Fruit fly (Drosophila melanogaster) whole organism, embryonic: ENCODE data around the gene CG6055.

ENCODE experiments used
- Aef1 ChIP-seq: fragments of 200-800 bp; sonication (Bioruptor generic); IDR thresholded peaks from 3 replicates; pipeline ENCODE4 v1.3.6; 2022; ENCODE audit warnings: missing biosample characterization, missing genetic modification characterization
- B-H2 ChIP-seq: fragments of 200-800 bp; sonication (Bioruptor generic); optimal IDR thresholded peaks from 2 replicates; lab custom pipeline; 2018; ENCODE audit warnings: missing biosample characterization, mild to moderate bottlenecking, missing genetic modification characterization
- Bgb ChIP-seq: fragments of 200-800 bp; sonication (Bioruptor generic); IDR thresholded peaks from 2 replicates; pipeline ENCODE4 v1.3.6; 2022; ENCODE audit warnings: missing biosample characterization, missing genetic modification characterization; ENCODE audit not compliant: partially characterized antibody
- CG10366 ChIP-seq: fragments of 200-800 bp; sonication (Bioruptor generic); IDR thresholded peaks from 2 replicates; pipeline ENCODE4 v1.3.6; 2022; ENCODE audit warnings: missing biosample characterization, missing genetic modification characterization
- CG11723 ChIP-seq: fragments of 200-800 bp; sonication (Bioruptor generic); optimal IDR thresholded peaks from 2 replicates; lab custom pipeline; 2017; ENCODE audit warnings: missing biosample characterization, mild to moderate bottlenecking, missing genetic modification characterization
- CG13775 ChIP-seq: fragments of 200-800 bp; sonication (Bioruptor generic); optimal IDR thresholded peaks from 3 replicates; lab custom pipeline; 2017; ENCODE audit warnings: missing biosample characterization, mild to moderate bottlenecking, missing genetic modification characterization
- CG1602 ChIP-seq: fragments of 200-800 bp; sonication (Bioruptor generic); optimal IDR thresholded peaks from 3 replicates; lab custom pipeline; 2016; ENCODE audit warnings: missing biosample characterization, missing genetic modification characterization
- CG16863 ChIP-seq: fragments of 200-800 bp; sonication (Bioruptor generic); optimal IDR thresholded peaks from 3 replicates; lab custom pipeline; 2016; ENCODE audit warnings: missing biosample characterization, missing genetic modification characterization
- CG17186 ChIP-seq: fragments of 200-800 bp; sonication (Bioruptor generic); optimal IDR thresholded peaks from 3 replicates; lab custom pipeline; 2017; ENCODE audit warnings: missing biosample characterization, missing genetic modification reagents, missing genetic modification characterization
- CG17361 ChIP-seq: fragments of 200-800 bp; sonication (Bioruptor generic); IDR thresholded peaks from 3 replicates; pipeline ENCODE4 v1.3.6; 2022; ENCODE audit warnings: missing biosample characterization, missing genetic modification characterization
- CG18619 ChIP-seq: fragments of 200-800 bp; sonication (Bioruptor generic); optimal IDR thresholded peaks from 3 replicates; lab custom pipeline; 2017; ENCODE audit warnings: missing biosample characterization, mild to moderate bottlenecking, missing genetic modification characterization
- CG2889 ChIP-seq: fragments of 200-800 bp; sonication (Bioruptor generic); IDR thresholded peaks from 3 replicates; pipeline ENCODE4 v1.3.6; 2022; ENCODE audit warnings: missing biosample characterization, missing genetic modification characterization
- CG3847 ChIP-seq: fragments of 200-800 bp; sonication (Bioruptor generic); IDR thresholded peaks from 2 replicates; pipeline ENCODE4 v1.3.6; 2022; ENCODE audit warnings: missing biosample characterization, missing genetic modification characterization
- CG4282 ChIP-seq: fragments of 200-800 bp; sonication (Bioruptor generic); optimal IDR thresholded peaks from 2 replicates; lab custom pipeline; 2016; ENCODE audit warnings: missing biosample characterization, missing genetic modification characterization
- CG43689 ChIP-seq: fragments of 200-800 bp; sonication (Bioruptor generic); IDR thresholded peaks from 2 replicates; pipeline ENCODE4 v1.3.6; 2022; ENCODE audit warnings: missing biosample characterization, missing genetic modification characterization
- CG4617 ChIP-seq: fragments of 200-800 bp; sonication (Bioruptor generic); optimal IDR thresholded peaks from 3 replicates; lab custom pipeline; 2016; ENCODE audit warnings: missing biosample characterization, missing genetic modification characterization, borderline replicate concordance
- CG4730 ChIP-seq: fragments of 200-800 bp; sonication (Bioruptor generic); IDR thresholded peaks from 2 replicates; pipeline ENCODE4 v1.3.6; 2022; ENCODE audit warnings: missing biosample characterization, missing genetic modification characterization
- CG6175 ChIP-seq: fragments of 200-800 bp; sonication (Bioruptor generic); IDR thresholded peaks from 3 replicates; pipeline ENCODE4 v1.3.6; 2022; ENCODE audit warnings: missing biosample characterization, missing genetic modification characterization
- CG6791 ChIP-seq: fragments of 200-800 bp; sonication (Bioruptor generic); IDR thresholded peaks from 3 replicates; pipeline ENCODE4 v1.3.6; 2022; ENCODE audit warnings: missing biosample characterization, missing genetic modification characterization; ENCODE audit not compliant: partially characterized antibody
- CG6813 ChIP-seq: fragments of 200-800 bp; sonication (Bioruptor generic); optimal IDR thresholded peaks from 2 replicates; lab custom pipeline; 2017; ENCODE audit warnings: missing biosample characterization, missing genetic modification characterization, mild to moderate bottlenecking, moderate library complexity, missing genetic modification reagents
- CG7786 ChIP-seq: fragments of 200-800 bp; sonication (Bioruptor generic); optimal IDR thresholded peaks from 2 replicates; lab custom pipeline; 2016; ENCODE audit warnings: missing biosample characterization, missing genetic modification characterization
- CG8290 ChIP-seq, 3 experiments: fragments of 200-800 bp; sonication (Bioruptor generic); optimal IDR thresholded peaks; 2 replicates each; lab custom pipeline; 2016 to 2019; ENCODE audit warnings: missing biosample characterization in 3 of 3, missing genetic modification characterization in 3 of 3, mild to moderate bottlenecking in 2 of 3, moderate library complexity in 1 of 3
- CG9437 ChIP-seq: fragments of 200-800 bp; sonication (Bioruptor generic); optimal IDR thresholded peaks from 2 replicates; lab custom pipeline; 2018; ENCODE audit warnings: missing biosample characterization, mild to moderate bottlenecking, missing genetic modification characterization
- CrebB ChIP-seq: fragments of 200-800 bp; sonication (Bioruptor generic); optimal IDR thresholded peaks from 3 replicates; lab custom pipeline; 2018; ENCODE audit warnings: missing biosample characterization, mild to moderate bottlenecking, missing genetic modification characterization
- H2.0 ChIP-seq: fragments of 200-800 bp; sonication (Bioruptor generic); IDR thresholded peaks from 2 replicates; pipeline ENCODE4 v1.3.6; 2022; ENCODE audit warnings: missing biosample characterization, missing genetic modification characterization
- Hsf ChIP-seq: fragments of 200-800 bp; sonication (Bioruptor generic); optimal IDR thresholded peaks from 3 replicates; lab custom pipeline; 2016; ENCODE audit warnings: missing biosample characterization, missing genetic modification characterization
- Myb ChIP-seq: fragments of 200-800 bp; sonication (Bioruptor generic); optimal IDR thresholded peaks from 2 replicates; lab custom pipeline; 2016; ENCODE audit warnings: missing biosample characterization, missing genetic modification characterization
- Poxn ChIP-seq: fragments of 200-800 bp; sonication (Bioruptor generic); IDR thresholded peaks from 2 replicates; pipeline ENCODE4 v1.3.6; 2022; ENCODE audit warnings: missing biosample characterization, missing genetic modification characterization
- Spps ChIP-seq: fragments of 200-800 bp; sonication (Bioruptor generic); optimal IDR thresholded peaks from 2 replicates; lab custom pipeline; 2018; ENCODE audit warnings: missing biosample characterization, mild to moderate bottlenecking, missing genetic modification characterization
- Trl ChIP-seq, 3 experiments: fragments of >200 bp in 2 of 3; fragments of 200-800 bp in 1 of 3; sonication (Bioruptor generic) in 1 of 3; optimal IDR thresholded peaks; 2 replicates in 1 of 3; 3 replicates in 2 of 3; lab custom pipeline; 2016 to 2017; ENCODE audit warnings: missing biosample characterization in 1 of 3, missing genetic modification characterization in 1 of 3
- YL-1 ChIP-seq: fragments of 200-800 bp; sonication (Bioruptor generic); optimal IDR thresholded peaks from 3 replicates; lab custom pipeline; 2017; ENCODE audit warnings: missing biosample characterization, mild to moderate bottlenecking, missing genetic modification characterization
- ash1 ChIP-seq: fragments of 200-800 bp; sonication (Bioruptor generic); optimal IDR thresholded peaks from 2 replicates; lab custom pipeline; 2018; ENCODE audit warnings: missing biosample characterization, mild to moderate bottlenecking, missing genetic modification characterization
- bab2 ChIP-seq: fragments of 200-800 bp; sonication (Bioruptor generic); optimal IDR thresholded peaks from 2 replicates; lab custom pipeline; 2016; ENCODE audit warnings: missing biosample characterization, missing genetic modification characterization
- br ChIP-seq: fragments of >200 bp; optimal IDR thresholded peaks from 2 replicates; lab custom pipeline; 2017
- ci ChIP-seq: fragments of 200-800 bp; sonication (Bioruptor generic); IDR thresholded peaks from 3 replicates; pipeline ENCODE4 v1.3.6; 2022; ENCODE audit warnings: missing biosample characterization, missing genetic modification characterization
- disco-r ChIP-seq: fragments of 200-800 bp; sonication (Bioruptor generic); optimal IDR thresholded peaks from 2 replicates; lab custom pipeline; 2016; ENCODE audit warnings: missing biosample characterization, missing genetic modification characterization
- dpn ChIP-seq, 2 experiments: fragments of 200-800 bp; sonication (Bioruptor generic); optimal IDR thresholded peaks; 3 replicates each; lab custom pipeline; 2016; ENCODE audit warnings: missing biosample characterization in 2 of 2, missing genetic modification characterization in 2 of 2
- eve ChIP-seq, 2 experiments: fragments of >200 bp; optimal IDR thresholded peaks; 2 replicates each; lab custom pipeline; 2017; ENCODE audit warnings: missing biosample characterization in 2 of 2, missing genetic modification characterization in 2 of 2
- hb ChIP-seq: fragments of 200-800 bp; sonication (Bioruptor generic); IDR thresholded peaks from 3 replicates; pipeline ENCODE4 v1.3.6; 2022; ENCODE audit warnings: missing biosample characterization, missing genetic modification characterization; ENCODE audit not compliant: partially characterized antibody
- jing ChIP-seq: fragments of 200-800 bp; sonication (Bioruptor generic); optimal IDR thresholded peaks from 2 replicates; lab custom pipeline; 2018; ENCODE audit warnings: missing biosample characterization, mild to moderate bottlenecking, missing genetic modification characterization
- knrl ChIP-seq: fragments of 200-800 bp; sonication (Bioruptor generic); IDR thresholded peaks from 3 replicates; pipeline ENCODE4 v1.3.6; 2022; ENCODE audit warnings: missing biosample characterization, missing genetic modification characterization; ENCODE audit not compliant: partially characterized antibody
- pfk ChIP-seq: fragments of 200-800 bp; sonication (Bioruptor generic); optimal IDR thresholded peaks from 2 replicates; lab custom pipeline; 2018; ENCODE audit warnings: missing biosample characterization, mild to moderate bottlenecking, missing genetic modification characterization, moderate library complexity
- prd ChIP-seq, 3 experiments: fragments of >200 bp in 2 of 3; fragments of 200-800 bp in 1 of 3; sonication (Bioruptor generic) in 1 of 3; optimal IDR thresholded peaks in 2 of 3; IDR thresholded peaks in 1 of 3; 2 replicates in 2 of 3; 3 replicates in 1 of 3; pipeline versions ENCODE4 v1.3.6 to Lab custom; 2017 to 2022; ENCODE audit warnings: missing biosample characterization in 1 of 3, missing genetic modification characterization in 1 of 3
- sisA ChIP-seq: fragments of 200-800 bp; sonication (Bioruptor generic); IDR thresholded peaks from 2 replicates; pipeline ENCODE4 v1.3.6; 2022; ENCODE audit warnings: missing biosample characterization, missing genetic modification characterization
- sob ChIP-seq: fragments of 200-800 bp; sonication (Bioruptor generic); IDR thresholded peaks from 2 replicates; pipeline ENCODE4 v1.3.6; 2022; ENCODE audit warnings: missing biosample characterization, missing genetic modification characterization
- tin ChIP-seq: fragments of 200-800 bp; sonication (Bioruptor generic); optimal IDR thresholded peaks from 3 replicates; lab custom pipeline; 2016; ENCODE audit warnings: missing biosample characterization, missing genetic modification characterization
- tx ChIP-seq: fragments of 200-800 bp; sonication (Bioruptor generic); optimal IDR thresholded peaks from 2 replicates; lab custom pipeline; 2016; ENCODE audit warnings: missing biosample characterization, missing genetic modification characterization

Gene CG6055

DNA sequence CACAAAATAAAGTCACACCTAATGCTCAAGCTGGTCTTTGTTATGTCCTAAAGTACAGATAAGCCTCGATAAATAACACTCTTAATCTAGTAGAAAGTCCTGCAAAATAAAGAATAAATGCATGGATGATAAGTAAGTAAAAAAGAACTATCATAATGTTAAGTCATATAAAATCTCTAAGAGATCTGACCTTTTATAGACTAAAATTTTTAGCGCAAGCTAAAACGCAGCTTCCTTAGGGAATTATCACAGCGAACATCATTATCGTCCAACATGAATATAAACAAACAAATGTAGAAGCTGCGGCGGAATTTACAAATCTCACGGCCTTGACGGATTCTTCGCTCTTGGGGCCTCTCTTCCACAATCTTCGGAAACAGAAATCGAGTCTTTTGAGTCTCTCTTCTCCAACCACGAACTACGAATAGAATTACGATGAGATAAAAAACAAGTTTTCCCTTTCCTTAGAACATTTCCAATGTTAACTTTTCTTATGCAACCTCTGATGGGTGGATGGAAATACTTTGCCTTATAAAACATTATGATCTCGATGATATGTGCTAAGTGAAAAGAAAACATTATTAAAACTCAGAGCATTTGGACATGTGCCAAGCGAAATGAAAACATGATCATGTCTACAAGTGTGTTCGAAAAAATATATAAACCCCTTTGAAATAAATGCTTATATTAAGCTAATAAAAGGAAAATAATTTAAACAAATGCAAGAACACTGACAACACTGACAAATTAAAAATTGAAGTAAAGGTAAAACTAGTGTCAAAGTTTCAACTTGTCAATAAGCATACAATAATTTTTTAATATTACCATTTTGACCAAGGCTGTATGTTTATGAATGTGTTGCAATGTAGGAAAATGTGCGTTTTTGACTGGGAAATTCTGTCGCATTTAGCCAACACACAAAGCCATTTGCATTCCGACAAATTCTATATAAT lies 28.3 kb downstream of the CG6055 start (continued):
- TF ChIP-seq br (lab: Kevin White, UChicago), result no peak
- peak in 1 of 2 experiments; percentile 45 for TF ChIP-seq dpn (GFP tag; optimal IDR thresholded peaks at IDR 0.05; lab: Kevin White, UChicago)
- peak; percentile 19 for TF ChIP-seq CG13775 (GFP tag; lab: Kevin White, UChicago)
- TF ChIP-seq bab2 (GFP tag; lab: Kevin White, UChicago), result peak; percentile 46
- TF ChIP-seq CG4617 (GFP tag; lab: Kevin White, UChicago), result no peak
- TF ChIP-seq hb, result no peak
- peak; percentile 28; the same call in 1 of the 2 replicates for TF ChIP-seq H2.0 (GFP tag; lab: Robert Waterston, UW)
- peak in 1 of 2 experiments; percentile 55 for TF ChIP-seq eve (GFP tag; optimal IDR thresholded peaks at IDR 0.05; lab: Kevin White, UChicago)
- TF ChIP-seq CG7786 (GFP tag; lab: Kevin White, UChicago), result peak; percentile 55
- TF ChIP-seq CG1602, result peak; percentile 21
- TF ChIP-seq jing (GFP tag; lab: Kevin White, UChicago), result no peak
- no peak for TF ChIP-seq CG8290 (GFP tag; optimal IDR thresholded peaks at IDR 0.05; lab: Kevin White, UChicago)
- TF ChIP-seq CG8290 (tag; optimal IDR thresholded peaks at IDR 0.05; lab: Kevin White, UChicago), result no peak
- no peak for TF ChIP-seq pfk (GFP tag; lab: Kevin White, UChicago)
- TF ChIP-seq CG16863 (GFP tag; lab: Kevin White, UChicago), result no peak
- peak; percentile 30 for TF ChIP-seq tx (GFP tag; lab: Kevin White, UChicago)
- no peak for TF ChIP-seq tin (GFP tag; lab: Kevin White, UChicago)
- no peak for TF ChIP-seq prd (optimal IDR thresholded peaks at IDR 0.05; lab: Kevin White, UChicago)
- TF ChIP-seq prd (GFP tag; IDR thresholded peaks at IDR 0.05; lab: Robert Waterston, UW), result no peak
- peak; percentile 40 for TF ChIP-seq CG10366
- no peak for TF ChIP-seq CG43689 (GFP tag; lab: Robert Waterston, UW)
- TF ChIP-seq CG11723 (GFP tag; lab: Kevin White, UChicago), result no peak
- no peak for TF ChIP-seq sisA
- TF ChIP-seq CG17361 (GFP tag; lab: Robert Waterston, UW), result no peak
- no peak for TF ChIP-seq B-H2 (GFP tag; lab: Kevin White, UChicago)
- peak; percentile 55; the same call in 2 of the 3 replicates for TF ChIP-seq CG2889 (GFP tag; lab: Robert Waterston, UW)
- no peak for TF ChIP-seq CG9437 (GFP tag; lab: Kevin White, UChicago)
- TF ChIP-seq knrl (GFP tag; lab: Robert Waterston, UW), result no peak
- TF ChIP-seq disco-r, result peak; percentile 17
- TF ChIP-seq Spps (tag; lab: Kevin White, UChicago), result no peak
- TF ChIP-seq sob, result peak; percentile 77
- TF ChIP-seq CG6813, result no peak
- no peak for TF ChIP-seq CG17186 (GFP tag; lab: Kevin White, UChicago)
- TF ChIP-seq CG6791 (GFP tag; lab: Robert Waterston, UW), result no peak
- no peak for TF ChIP-seq CG4730 (GFP tag; lab: Robert Waterston, UW)
- TF ChIP-seq Aef1, result peak; percentile 50; the same call in 1 of the 3 replicates
- peak; percentile 34 to 51 for TF ChIP-seq Trl (optimal IDR thresholded peaks at IDR 0.05; lab: Kevin White, UChicago)
- no peak for TF ChIP-seq Trl (GFP tag; optimal IDR thresholded peaks at IDR 0.05; lab: Kevin White, UChicago)
- TF ChIP-seq YL-1 (GFP tag; lab: Kevin White, UChicago), result no peak
- TF ChIP-seq CG6175 (GFP tag; lab: Robert Waterston, UW), result no peak
- peak; percentile 10 for TF ChIP-seq CG18619
- peak; percentile 40 for TF ChIP-seq CrebB (tag; lab: Kevin White, UChicago)
- peak; percentile 16; the same call in 1 of the 3 replicates for TF ChIP-seq ci (GFP tag; lab: Robert Waterston, UW)
- TF ChIP-seq Myb (GFP tag; lab: Kevin White, UChicago), result peak; percentile 26
- 0 out of 2 replicates have a peak, but pooled peaks have one; percentile 22 for TF ChIP-seq Poxn (GFP tag; lab: Robert Waterston, UW)
- TF ChIP-seq Bgb (GFP tag; lab: Robert Waterston, UW), result no peak
- no peak for TF ChIP-seq CG4282 (GFP tag; lab: Kevin White, UChicago)
- TF ChIP-seq Hsf (GFP tag; lab: Kevin White, UChicago), result peak; percentile 18
- peak; percentile 67 for TF ChIP-seq CG3847 (GFP tag; lab: Robert Waterston, UW)
- no peak for TF ChIP-seq ash1 (GFP tag; lab: Kevin White, UChicago)
